Worm (Caenorhabditis elegans) whole organism, L1 larva: ENCODE data around the gene spe-17.

Experiments used
- aly-2 ChIP-seq: fragments of 150-350 bp; optimal IDR thresholded peaks from 2 replicates; lab custom pipeline; 2014; ENCODE audit warnings: missing biosample characterization, missing genetic modification characterization
- ama-1 ChIP-seq: fragments of 150-350 bp; optimal IDR thresholded peaks from 2 replicates; lab custom pipeline; 2014
- efl-3 ChIP-seq: fragments of 200-800 bp; sonication (Bioruptor generic); optimal IDR thresholded peaks from 2 replicates; lab custom pipeline; 2018; ENCODE audit warnings: mild to moderate bottlenecking, missing genetic modification characterization, missing compliant biosample characterization
- egl-27 ChIP-seq, 2 experiments: fragments of 150-350 bp in 1 of 2; sonication (generic microtip); optimal IDR thresholded peaks; 3 replicates each; lab custom pipeline; 2017 to 2018; ENCODE audit warnings: missing biosample characterization in 2 of 2, missing genetic modification characterization in 2 of 2, missing genetic modification reagents in 2 of 2
- lsy-2 ChIP-seq, 2 experiments: fragments of 150-350 bp; optimal IDR thresholded peaks; 2 replicates each; lab custom pipeline; 2014; ENCODE audit warnings: missing biosample characterization in 2 of 2, missing genetic modification characterization in 2 of 2
- mep-1 ChIP-seq: fragments of 150-350 bp; optimal IDR thresholded peaks from 2 replicates; lab custom pipeline; 2014; ENCODE audit warnings: missing biosample characterization, missing genetic modification characterization
- nhr-12 ChIP-seq: sonication (generic microtip); optimal IDR thresholded peaks from 2 replicates; lab custom pipeline; 2017; ENCODE audit warnings: missing biosample characterization, missing genetic modification characterization
- nhr-19 ChIP-seq: fragments of 200-800 bp; sonication (Bioruptor generic); conservative IDR thresholded peaks from 2 replicates; pipeline ENCODE4 v1.3.6; 2022; ENCODE audit warnings: missing genetic modification characterization, missing compliant biosample characterization

DNA sequence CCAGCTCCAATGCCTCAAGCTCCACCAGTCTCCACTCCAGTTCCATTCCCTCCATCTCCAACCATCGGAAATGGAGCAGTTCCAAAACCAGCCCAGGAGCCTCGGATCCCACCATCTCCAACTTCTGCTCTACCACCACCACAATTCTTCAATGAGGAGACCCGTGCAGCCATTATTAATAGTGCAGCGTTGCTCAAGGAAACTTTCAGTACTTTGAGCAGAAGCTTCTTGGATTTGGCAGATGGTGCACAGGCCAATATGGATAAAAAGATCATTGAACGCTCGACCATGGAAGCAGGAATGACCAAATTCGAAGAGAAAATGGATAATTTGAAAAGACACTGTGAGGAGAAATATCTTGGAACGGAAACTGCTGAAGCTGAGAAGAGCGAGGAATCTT, 22.2 kb downstream of the spe-17 start:
- TF ChIP-seq mep-1 (tag; lab: Kevin White, UChicago) (no peak), nhr-19 (GFP tag; lab: Robert Waterston, UW) (no peak), efl-3 (no peak), egl-27 (tag; optimal IDR thresholded peaks at IDR 0.05; lab: Kevin White, UChicago) (no peak), ama-1 (lab: Kevin White, UChicago) (peak; percentile 22), nhr-12 (no peak), aly-2 (tag; lab: Kevin White, UChicago) (no peak), lsy-2 (tag; optimal IDR thresholded peaks at IDR 0.05; lab: Kevin White, UChicago) (no peak)
